Worm (Caenorhabditis elegans) whole organism, late embryonic: ENCODE measurements around the gene Y41D4B.17.

ENCODE experiments used
- C08G9.2 ChIP-seq: sonication (generic microtip); optimal IDR thresholded peaks from 2 replicates; lab custom pipeline; 2016; ENCODE audit warnings: mild to moderate bottlenecking, missing genetic modification characterization, moderate library complexity, missing compliant biosample characterization
- F13H6.1 ChIP-seq: sonication (generic microtip); optimal IDR thresholded peaks from 2 replicates; lab custom pipeline; 2016; ENCODE audit warnings: missing genetic modification characterization, missing compliant biosample characterization
- K02D7.2 ChIP-seq: sonication (generic microtip); optimal IDR thresholded peaks from 2 replicates; lab custom pipeline; 2017; ENCODE audit warnings: mild to moderate bottlenecking, missing genetic modification characterization, missing compliant biosample characterization
- T23F11.4 ChIP-seq: fragments of 200-800 bp; sonication (Bioruptor generic); optimal IDR thresholded peaks from 2 replicates; lab custom pipeline; 2018; ENCODE audit warnings: mild to moderate bottlenecking, missing genetic modification characterization, missing compliant biosample characterization
- Y22D7AL.16 ChIP-seq: sonication (generic microtip); optimal IDR thresholded peaks from 2 replicates; lab custom pipeline; 2016; ENCODE audit warnings: missing genetic modification characterization, missing compliant biosample characterization
- ceh-18 ChIP-seq: sonication (generic microtip); optimal IDR thresholded peaks from 2 replicates; lab custom pipeline; 2016; ENCODE audit warnings: missing genetic modification characterization, missing compliant biosample characterization
- ceh-22 ChIP-seq: sonication (generic microtip); optimal IDR thresholded peaks from 2 replicates; lab custom pipeline; 2017; ENCODE audit warnings: missing biosample characterization, missing genetic modification characterization
- ceh-24 ChIP-seq: sonication (generic microtip); optimal IDR thresholded peaks from 2 replicates; lab custom pipeline; 2016; ENCODE audit warnings: mild to moderate bottlenecking, missing genetic modification characterization, missing compliant biosample characterization
- dmd-4 ChIP-seq: sonication (generic microtip); optimal IDR thresholded peaks from 2 replicates; lab custom pipeline; 2016; ENCODE audit warnings: borderline replicate concordance, missing genetic modification characterization, missing compliant biosample characterization
- elt-2 ChIP-seq: sonication (generic microtip); optimal IDR thresholded peaks from 2 replicates; lab custom pipeline; 2016; ENCODE audit warnings: missing genetic modification reagents, missing genetic modification characterization, missing compliant biosample characterization
- elt-4 ChIP-seq: sonication (generic microtip); optimal IDR thresholded peaks from 2 replicates; lab custom pipeline; 2016; ENCODE audit warnings: missing genetic modification characterization, missing compliant biosample characterization
- fax-1 ChIP-seq: sonication (generic microtip); optimal IDR thresholded peaks from 2 replicates; lab custom pipeline; 2016; ENCODE audit warnings: missing genotype, missing genetic modification characterization, missing compliant biosample characterization
- gmeb-2 ChIP-seq: sonication (generic microtip); optimal IDR thresholded peaks from 2 replicates; lab custom pipeline; 2016; ENCODE audit warnings: missing genetic modification characterization, inconsistent platforms, missing compliant biosample characterization
- hlh-13 ChIP-seq: fragments of 200-800 bp; sonication (Bioruptor generic); optimal IDR thresholded peaks from 2 replicates; lab custom pipeline; 2018; ENCODE audit warnings: mild to moderate bottlenecking, missing genetic modification characterization, missing compliant biosample characterization
- hlh-30 ChIP-seq: sonication (generic microtip); optimal IDR thresholded peaks from 2 replicates; lab custom pipeline; 2017; ENCODE audit warnings: antibody characterized with exemption, missing genetic modification characterization, missing compliant biosample characterization; ENCODE audit not compliant: insufficient read depth
- hlh-6 ChIP-seq: sonication (generic microtip); optimal IDR thresholded peaks from 2 replicates; lab custom pipeline; 2016; ENCODE audit warnings: missing genotype, missing genetic modification characterization, missing compliant biosample characterization
- hlh-8 ChIP-seq: sonication (generic microtip); optimal IDR thresholded peaks from 2 replicates; lab custom pipeline; 2016; ENCODE audit warnings: missing genotype, missing genetic modification characterization, missing compliant biosample characterization
- lim-6 ChIP-seq: sonication (generic microtip); optimal IDR thresholded peaks from 2 replicates; lab custom pipeline; 2016; ENCODE audit warnings: missing genetic modification characterization, missing compliant biosample characterization
- lin-11 ChIP-seq: fragments of 200-800 bp; sonication (Bioruptor generic); optimal IDR thresholded peaks from 2 replicates; lab custom pipeline; 2018; ENCODE audit warnings: mild to moderate bottlenecking, missing genetic modification characterization, missing compliant biosample characterization
- mec-3 ChIP-seq: sonication (generic microtip); optimal IDR thresholded peaks from 2 replicates; lab custom pipeline; 2016; ENCODE audit warnings: borderline replicate concordance, missing genetic modification characterization, missing compliant biosample characterization
- nhr-11 ChIP-seq: fragments of 150-350 bp; optimal IDR thresholded peaks from 2 replicates; lab custom pipeline; 2014; ENCODE audit warnings: missing biosample characterization, missing genetic modification characterization
- nhr-232 ChIP-seq: sonication (generic microtip); optimal IDR thresholded peaks from 2 replicates; lab custom pipeline; 2016; ENCODE audit warnings: missing genetic modification characterization, missing compliant biosample characterization
- npax-4 ChIP-seq: sonication (generic microtip); optimal IDR thresholded peaks from 2 replicates; lab custom pipeline; 2016; ENCODE audit warnings: missing genetic modification characterization, missing compliant biosample characterization
- odd-2 ChIP-seq: sonication (generic microtip); optimal IDR thresholded peaks from 2 replicates; lab custom pipeline; 2017; ENCODE audit warnings: antibody characterized with exemption, mild to moderate bottlenecking, missing genetic modification characterization, missing compliant biosample characterization
- pag-3 ChIP-seq: sonication (generic microtip); optimal IDR thresholded peaks from 2 replicates; lab custom pipeline; 2016; ENCODE audit warnings: missing compliant biosample characterization, missing genetic modification characterization, borderline replicate concordance
- pax-1 ChIP-seq: fragments of 150-350 bp; optimal IDR thresholded peaks from 2 replicates; lab custom pipeline; 2014; ENCODE audit warnings: missing biosample characterization, missing genetic modification characterization
- pha-2 ChIP-seq: sonication (generic microtip); optimal IDR thresholded peaks from 2 replicates; lab custom pipeline; 2017; ENCODE audit warnings: mild to moderate bottlenecking, missing genetic modification characterization, missing compliant biosample characterization
- pqm-1 ChIP-seq: sonication (generic microtip); optimal IDR thresholded peaks from 2 replicates; lab custom pipeline; 2016; ENCODE audit warnings: missing genetic modification characterization, missing compliant biosample characterization
- pros-1 ChIP-seq: fragments of 150-350 bp; optimal IDR thresholded peaks from 2 replicates; lab custom pipeline; 2014; ENCODE audit warnings: missing biosample characterization, missing genetic modification reagents, missing genetic modification characterization
- rnt-1 ChIP-seq: sonication (generic microtip); optimal IDR thresholded peaks from 2 replicates; lab custom pipeline; 2016; ENCODE audit warnings: missing genetic modification characterization, missing compliant biosample characterization
- sox-2 ChIP-seq: fragments of 200-800 bp; sonication (Bioruptor generic); IDR thresholded peaks from 2 replicates; pipeline ENCODE4 v1.3.6; 2022; ENCODE audit warnings: missing genetic modification reagents, missing genetic modification characterization, missing compliant biosample characterization
- sox-4 ChIP-seq: sonication (generic microtip); optimal IDR thresholded peaks from 2 replicates; lab custom pipeline; 2017; ENCODE audit warnings: mild to moderate bottlenecking, missing genetic modification characterization, inconsistent platforms, missing compliant biosample characterization
- syd-9 ChIP-seq: sonication (generic microtip); optimal IDR thresholded peaks from 2 replicates; lab custom pipeline; 2016; ENCODE audit warnings: mild to moderate bottlenecking, missing genetic modification characterization, moderate library complexity, missing compliant biosample characterization
- ttx-3 ChIP-seq: sonication (generic microtip); optimal IDR thresholded peaks from 2 replicates; lab custom pipeline; 2016; ENCODE audit warnings: missing genetic modification reagents, missing genetic modification characterization, missing compliant biosample characterization
- unc-42 ChIP-seq: sonication (generic microtip); optimal IDR thresholded peaks from 2 replicates; lab custom pipeline; 2016; ENCODE audit warnings: missing genotype, missing genetic modification characterization, missing compliant biosample characterization
- unc-86 ChIP-seq: sonication (generic microtip); optimal IDR thresholded peaks from 2 replicates; lab custom pipeline; 2016; ENCODE audit warnings: missing genetic modification characterization, missing compliant biosample characterization
- ztf-16 ChIP-seq: sonication (generic microtip); optimal IDR thresholded peaks from 2 replicates; lab custom pipeline; 2017; ENCODE audit warnings: missing genetic modification characterization, missing compliant biosample characterization

Gene Y41D4B.17

DNA sequence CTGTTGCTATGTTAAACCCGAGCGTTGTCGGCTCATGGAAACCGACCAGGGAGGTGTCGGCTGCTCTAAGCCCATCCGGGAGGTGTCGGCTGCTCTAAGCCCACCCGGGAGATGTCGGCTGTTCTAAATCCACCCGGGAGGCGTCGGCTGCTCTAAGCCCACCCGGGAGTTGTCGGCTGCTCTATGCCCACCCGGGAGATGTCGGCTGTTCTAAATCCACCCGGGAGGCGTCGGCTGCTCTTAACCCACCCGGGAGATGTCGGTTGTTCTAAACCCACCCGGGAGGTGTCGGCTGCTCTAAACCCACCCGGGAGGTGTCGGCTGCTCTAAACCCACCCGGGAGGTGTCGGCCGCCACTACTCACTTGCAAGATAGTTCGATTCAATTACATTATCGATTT is 44.0 kb upstream of the Y41D4B.17 start:
- TF ChIP-seq ztf-16 (tag; lab: Kevin White, UChicago), result no peak
- no peak for TF ChIP-seq syd-9
- no peak for TF ChIP-seq pax-1 (tag; lab: Kevin White, UChicago)
- no peak for TF ChIP-seq npax-4 (tag; lab: Kevin White, UChicago)
- TF ChIP-seq unc-86 (tag; lab: Kevin White, UChicago), result no peak
- TF ChIP-seq unc-42 (tag; lab: Kevin White, UChicago), result no peak
- no peak for TF ChIP-seq hlh-8

DNA sequence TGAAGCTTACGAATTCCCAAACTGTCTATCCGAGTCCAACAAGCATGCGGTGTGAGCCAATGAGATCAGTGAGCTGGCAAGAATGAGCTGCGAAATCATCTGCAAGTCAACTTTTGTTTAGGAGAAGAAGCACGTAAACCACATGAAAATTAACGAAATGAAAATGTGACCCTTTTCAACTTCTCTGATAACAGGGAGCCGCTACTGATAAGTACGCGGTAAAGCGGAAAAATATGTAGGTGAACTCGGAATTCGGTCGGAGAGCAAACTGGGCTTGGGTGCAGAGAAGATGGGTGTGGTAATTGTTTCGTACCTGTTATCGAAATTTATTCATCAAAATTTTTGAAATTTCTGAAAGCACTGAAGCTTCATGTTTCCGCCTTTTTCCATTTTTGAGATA is 43.4 kb upstream of the Y41D4B.17 start, which contains the start of gene clec-172:
TSS of gene clec-172 (minus strand) at position 101 of the 400 bp plus-strand sequence.
- TF ChIP-seq mec-3, result no peak

DNA sequence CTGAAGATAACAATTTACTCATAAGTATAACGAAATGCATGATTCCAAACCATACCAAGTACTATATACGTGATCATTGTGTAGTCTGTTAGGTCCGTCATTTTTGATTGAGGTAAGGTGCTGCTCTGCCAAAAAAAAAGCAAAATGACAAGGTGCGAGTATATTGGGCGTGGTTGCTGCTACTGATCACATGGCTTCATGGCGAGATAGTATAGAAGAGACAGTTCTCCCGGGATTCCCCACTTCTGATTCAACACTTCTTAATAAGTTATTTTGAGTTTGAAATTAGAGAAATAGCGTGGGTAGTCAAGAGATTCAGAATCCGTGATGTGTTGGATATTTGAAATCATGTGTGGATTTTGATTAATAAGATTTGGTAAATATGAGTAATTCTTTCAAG is 38.7 kb upstream of the Y41D4B.17 start, which contains the start of gene K03H6.4:
TSS of gene K03H6.4 (minus strand) at position 101 of the 400 bp plus-strand sequence.
- no peak for TF ChIP-seq odd-2 (tag; lab: Kevin White, UChicago)

DNA sequence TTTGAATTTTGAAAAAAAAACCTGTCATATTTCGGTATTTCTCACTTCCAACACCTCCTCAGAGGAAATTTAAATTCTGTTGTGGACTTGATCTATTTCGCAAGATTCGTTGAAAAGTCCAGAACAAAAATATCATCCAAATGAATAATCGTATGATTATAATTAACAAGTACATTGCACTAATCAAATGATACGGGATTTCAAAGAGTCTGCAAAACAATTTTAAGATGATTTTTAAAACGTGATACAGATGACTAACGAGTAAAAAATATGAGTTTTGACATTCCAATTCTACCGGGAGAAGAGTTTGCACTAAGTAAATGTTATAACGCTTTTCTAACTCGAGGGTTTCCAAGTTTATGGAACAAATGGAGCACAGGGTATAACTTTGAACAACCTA is 37.5 kb upstream of the Y41D4B.17 start:
- TF ChIP-seq gmeb-2 (tag; lab: Kevin White, UChicago) (no peak), K02D7.2 (tag; lab: Kevin White, UChicago) (no peak), pqm-1 (tag; lab: Kevin White, UChicago) (no peak), nhr-232 (no peak), rnt-1 (tag; lab: Kevin White, UChicago) (no peak), sox-4 (tag; lab: Kevin White, UChicago) (no peak), elt-4 (tag; lab: Kevin White, UChicago) (no peak), ceh-24 (no peak), hlh-6 (no peak), lin-11 (tag; lab: Kevin White, UChicago) (no peak), hlh-13 (no peak), pha-2 (tag; lab: Kevin White, UChicago) (no peak), lim-6 (tag; lab: Kevin White, UChicago) (no peak), T23F11.4 (no peak), npax-4 (tag; lab: Kevin White, UChicago) (no peak), dmd-4 (tag; lab: Kevin White, UChicago) (no peak), C08G9.2 (tag; lab: Kevin White, UChicago) (no peak)
- TF ChIP-seq, all 69 proteins: peak for 0

DNA sequence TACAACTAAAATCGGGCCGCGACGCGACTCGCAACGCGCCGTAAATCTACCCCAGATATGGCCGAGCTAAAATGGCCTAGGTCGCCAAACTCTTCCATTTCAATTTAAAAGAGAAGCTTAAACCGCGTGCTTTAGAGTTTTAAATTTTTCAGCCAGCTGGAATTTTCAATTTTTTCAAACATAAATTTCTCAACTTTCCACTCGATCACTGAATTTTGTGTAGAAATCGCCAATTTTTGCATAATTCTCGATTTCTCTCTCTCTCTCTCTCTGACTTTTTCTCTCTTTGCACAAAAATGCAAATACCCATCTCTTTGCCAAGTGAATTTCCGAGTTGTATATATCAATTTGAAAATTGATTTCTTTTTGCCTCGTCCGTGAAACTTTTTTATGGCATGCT is 36.5 kb upstream of the Y41D4B.17 start, which contains the start of gene K03H6.1:
TSS of gene K03H6.1 (plus strand) at position 301 of the 400 bp plus-strand sequence.
- TF ChIP-seq pqm-1 (tag; lab: Kevin White, UChicago), result no peak

DNA sequence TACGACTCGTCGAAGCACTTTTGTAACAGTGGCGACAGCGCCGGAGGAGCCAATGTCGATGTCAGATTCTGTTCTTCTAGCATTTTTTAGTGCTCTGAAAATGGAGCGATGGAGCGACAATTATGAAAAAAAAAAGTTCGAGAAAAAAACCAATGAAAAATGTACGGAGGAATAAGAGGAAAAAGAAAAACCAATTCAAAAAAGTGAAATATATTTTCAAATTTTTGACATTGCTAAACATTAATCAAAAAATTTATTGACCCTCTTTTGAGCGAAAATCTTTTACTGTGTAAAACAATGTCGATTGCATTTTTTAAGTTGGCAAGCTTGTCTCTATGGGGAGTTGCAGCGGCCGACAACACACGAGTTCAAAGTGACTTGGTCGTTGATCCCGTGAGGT is 23.6 kb upstream of the Y41D4B.17 start, which contains the start of gene K03H6.5:
TSS of gene K03H6.5 (minus strand) at position 101 of the 400 bp plus-strand sequence.
- TF ChIP-seq hlh-30 (no peak), Y22D7AL.16 (tag; lab: Kevin White, UChicago) (no peak), sox-2 (GFP tag; lab: Robert Waterston, UW) (no peak), pros-1 (tag; lab: Kevin White, UChicago) (no peak), C08G9.2 (tag; lab: Kevin White, UChicago) (no peak), unc-86 (tag; lab: Kevin White, UChicago) (no peak), ttx-3 (no peak), ceh-24 (no peak), rnt-1 (tag; lab: Kevin White, UChicago) (no peak), nhr-11 (tag; lab: Kevin White, UChicago) (no peak), pag-3 (tag; lab: Kevin White, UChicago) (no peak), fax-1 (tag; lab: Kevin White, UChicago) (no peak), ceh-18 (tag; lab: Kevin White, UChicago) (no peak), F13H6.1 (tag; lab: Kevin White, UChicago) (no peak), ceh-22 (no peak), elt-2 (no peak), elt-4 (tag; lab: Kevin White, UChicago) (no peak)
- TF ChIP-seq, all 69 proteins: peak for 0
